Worm (Caenorhabditis elegans) whole organism, L4/young adult: ENCODE data around the gene Y4C6B.1.
"Not testable (repeated sequence)": the region's sequence is repeated elsewhere in the genome, so short reads cannot be mapped to it uniquely, and the experiment has no call there.

Source experiments
- W03F9.2 ChIP-seq: fragments of 150-350 bp; optimal IDR thresholded peaks from 2 replicates; lab custom pipeline; 2014; ENCODE audit warnings: missing biosample characterization, missing genetic modification characterization
- dao-5 ChIP-seq: sonication (generic microtip); optimal IDR thresholded peaks from 2 replicates; lab custom pipeline; 2016; ENCODE audit warnings: missing genotype, missing genetic modification characterization, moderate library complexity, missing compliant biosample characterization
- him-1 ChIP-seq: sonication (generic microtip); optimal IDR thresholded peaks from 2 replicates; lab custom pipeline; 2016; ENCODE audit warnings: missing genotype, missing genetic modification reagents, missing genetic modification characterization, missing compliant biosample characterization

Y4C6B.1 gene

ce11 chrIV:5354124-5354523 is at the start of gene Y4C6B.1:
TSS of gene Y4C6B.1 (plus strand) at chrIV:5354488.
- TF ChIP-seq W03F9.2 (tag; lab: Kevin White, UChicago) (no peak), dao-5 (no peak), him-1 (tag; lab: Kevin White, UChicago) (no peak)

DNA sequence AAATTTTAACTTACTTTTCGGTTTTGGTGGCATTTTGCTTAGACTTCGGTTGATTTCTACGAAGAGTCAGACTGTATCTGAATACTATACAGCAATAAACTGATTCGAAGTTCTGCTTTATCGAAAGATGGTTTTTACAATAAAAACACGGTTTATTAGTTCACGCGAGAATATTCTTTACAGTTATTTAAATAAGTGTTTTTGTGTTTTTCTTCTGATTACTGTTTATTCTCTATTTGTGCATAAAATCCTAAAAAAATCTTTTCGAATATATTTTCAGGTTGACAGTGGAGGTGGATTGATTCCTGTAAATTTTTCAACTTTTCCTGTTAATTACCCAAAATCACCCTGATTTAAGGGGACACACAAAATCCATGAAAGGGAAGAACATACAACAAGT is 48.2 kb upstream of the Y4C6B.1 start, which contains the start of gene ZK354.8:
Gene ZK354.8, minus strand, starts transcription at position 101 of the 400 bp plus-strand sequence.
- TF ChIP-seq dao-5 (no peak), him-1 (tag; lab: Kevin White, UChicago) (no peak), W03F9.2 (tag; lab: Kevin White, UChicago) (no peak)

DNA sequence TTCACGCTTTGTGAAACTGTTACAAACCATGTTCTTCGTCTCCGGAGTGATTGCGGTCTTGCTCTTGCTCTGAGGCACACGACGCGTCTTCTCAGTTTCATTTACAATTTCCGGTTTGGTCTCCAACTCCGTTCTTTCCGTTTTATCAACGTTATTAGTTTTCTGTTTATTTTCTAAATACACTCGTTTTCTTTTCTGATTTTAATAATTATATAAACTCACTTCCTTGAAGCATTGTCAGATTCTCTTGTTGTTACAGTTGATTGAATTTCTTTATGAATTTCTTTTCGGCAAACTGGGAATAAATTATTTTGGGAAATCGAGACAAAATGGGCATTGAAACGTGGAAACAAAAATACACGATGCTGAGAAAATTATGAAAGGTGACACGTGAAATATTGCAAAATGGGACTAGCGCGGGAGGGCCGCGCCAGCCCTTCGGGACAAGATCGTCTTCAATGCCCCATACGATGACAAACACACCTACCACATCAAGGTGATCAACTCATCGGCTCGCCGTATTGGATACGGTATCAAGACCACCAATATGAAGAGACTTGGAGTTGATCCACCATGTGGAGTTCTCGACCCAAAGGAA is 46.1 kb upstream of the Y4C6B.1 start, which contains the start of the genes ZK354.9 and msp-58:
Gene ZK354.9, minus strand, starts transcription at position 101 of the 598 bp plus-strand sequence.
Gene msp-58, plus strand, starts transcription at position 548 of the 598 bp plus-strand sequence.
- TF ChIP-seq him-1 (tag; lab: Kevin White, UChicago); W03F9.2 (tag; lab: Kevin White, UChicago); dao-5: not testable (repeated sequence)

DNA sequence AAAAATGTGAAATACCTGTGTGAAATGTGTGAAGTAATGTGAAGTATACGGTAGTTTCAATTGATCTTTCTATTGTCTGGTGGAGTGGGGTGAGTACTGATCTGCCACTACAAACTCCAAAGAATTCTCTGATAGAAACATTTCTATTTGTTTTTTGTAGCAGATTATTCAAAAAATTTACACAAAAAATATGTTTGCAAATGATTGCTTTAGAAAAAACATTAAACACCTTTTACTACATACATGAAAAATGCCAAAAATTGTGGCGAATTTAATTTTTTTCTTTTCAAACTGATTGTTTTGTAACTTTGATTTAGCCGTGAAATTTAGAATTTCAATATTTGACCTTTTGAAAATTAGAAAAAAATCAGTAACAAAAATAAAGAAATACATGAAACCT is 44.5 kb upstream of the Y4C6B.1 start, which contains the start of gene ZK354.3:
Gene ZK354.3, plus strand, starts transcription at position 301 of the 400 bp plus-strand sequence.
- TF ChIP-seq him-1 (tag; lab: Kevin White, UChicago) = no peak
- no peak for TF ChIP-seq dao-5
- no peak for TF ChIP-seq W03F9.2 (tag; lab: Kevin White, UChicago)

DNA sequence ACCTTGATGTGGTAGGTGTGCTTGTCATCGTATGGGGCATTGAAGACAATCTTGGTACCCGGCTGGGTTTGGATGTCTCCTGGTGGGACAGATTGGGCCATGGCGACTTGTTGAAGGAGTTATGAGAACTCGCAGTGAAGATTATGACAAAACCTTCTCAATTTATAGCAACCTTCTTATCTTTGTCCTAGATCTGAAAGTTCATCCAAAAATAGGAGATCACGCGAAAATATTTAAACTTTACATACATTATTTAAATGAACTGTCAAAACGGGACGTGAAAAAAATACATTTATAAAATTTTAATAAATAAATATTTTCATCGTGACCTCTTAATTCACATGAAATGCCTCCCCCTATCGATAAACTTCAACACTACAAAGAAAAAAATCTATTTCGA is 41.3 kb upstream of the Y4C6B.1 start, which contains the start of the genes msp-59 and ZK354.2:
Gene msp-59, minus strand, starts transcription at position 101 of the 400 bp plus-strand sequence.
Gene ZK354.2, plus strand, starts transcription at position 395 of the 400 bp plus-strand sequence.
- TF ChIP-seq him-1 (tag; lab: Kevin White, UChicago); dao-5; W03F9.2 (tag; lab: Kevin White, UChicago): not testable (repeated sequence)

ce11 chrIV:5316223-5316622 is 38.1 kb upstream of the Y4C6B.1 start, which contains the start of gene msp-65:
TSS of gene msp-65 (plus strand) at chrIV:5316523.
- not testable (repeated sequence) for TF ChIP-seq W03F9.2 (tag; lab: Kevin White, UChicago); him-1 (tag; lab: Kevin White, UChicago); dao-5

DNA sequence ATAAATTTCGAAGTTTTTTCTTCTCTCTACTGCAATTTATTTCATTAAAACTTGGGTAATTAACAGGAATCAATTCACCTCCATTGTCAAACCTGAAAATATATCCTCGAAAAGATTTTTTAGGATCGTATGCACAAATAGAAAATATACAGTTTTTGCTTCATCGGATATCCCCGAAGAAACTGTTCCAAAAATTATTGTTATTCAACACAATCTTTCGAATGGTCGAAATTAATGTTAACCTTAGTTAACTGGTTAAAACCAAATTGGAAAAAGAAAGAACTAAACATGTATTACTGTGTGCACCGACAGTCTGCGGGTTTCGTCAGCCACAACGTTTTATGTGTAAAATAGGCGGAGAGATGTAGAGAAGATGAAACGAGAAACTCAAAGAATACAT is 37.2 kb upstream of the Y4C6B.1 start:
- TF ChIP-seq W03F9.2 (tag; lab: Kevin White, UChicago) (no peak), dao-5 (no peak), him-1 (tag; lab: Kevin White, UChicago) (no peak)

- TF ChIP-seq dao-5 (no peak), W03F9.2 (tag; lab: Kevin White, UChicago) (no peak), him-1 (tag; lab: Kevin White, UChicago) (no peak)
Observed at ce11 chrIV:5318835-5319303, 35.4 kb upstream of the Y4C6B.1 start, which contains the start of gene slc-46A. TSS of gene slc-46A (plus strand) at chrIV:5319253.

DNA sequence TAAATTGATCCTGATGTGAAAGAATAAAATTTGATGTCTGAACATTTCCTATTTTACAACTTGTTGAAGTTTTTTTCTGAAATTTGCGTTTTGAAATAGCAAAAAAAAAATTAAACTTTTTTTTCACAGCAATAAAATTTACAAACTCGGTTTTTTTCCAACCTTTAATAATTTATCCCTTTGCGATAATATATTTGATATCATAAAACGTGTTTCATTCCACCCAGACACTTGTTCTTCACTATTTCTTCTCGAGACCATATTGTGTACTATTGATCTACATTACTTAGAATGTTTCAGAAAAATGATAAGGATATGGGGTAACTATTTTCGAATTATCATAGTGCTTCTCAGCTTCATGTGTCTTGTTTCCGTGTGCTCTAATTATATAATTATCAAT is 28.1 kb upstream of the Y4C6B.1 start, which contains the start of gene Y4C6B.4:
Gene Y4C6B.4, plus strand, starts transcription at position 301 of the 400 bp plus-strand sequence.
- no peak for TF ChIP-seq W03F9.2 (tag; lab: Kevin White, UChicago)
- no peak for TF ChIP-seq him-1 (tag; lab: Kevin White, UChicago)
- no peak for TF ChIP-seq dao-5

DNA sequence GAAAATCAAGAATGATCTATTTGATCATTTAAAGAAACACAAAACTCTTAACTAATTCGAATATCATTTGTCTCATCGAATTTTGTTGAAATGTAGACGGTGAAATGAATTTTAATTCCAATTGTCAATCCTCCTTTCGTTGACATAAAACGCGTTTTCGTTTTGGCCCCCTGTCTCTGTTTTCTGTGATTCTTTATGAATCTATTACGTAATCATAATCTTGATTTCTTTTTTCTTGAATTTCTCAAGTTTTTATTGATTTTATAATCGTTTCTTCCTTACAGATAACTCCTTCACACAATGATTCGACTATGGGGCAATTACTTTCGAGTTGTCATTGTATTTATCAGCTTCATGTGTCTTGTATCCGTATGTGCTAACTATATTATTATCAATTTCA is 22.1 kb upstream of the Y4C6B.1 start, which contains the start of gene Y4C6B.3:
Gene Y4C6B.3, plus strand, starts transcription at position 301 of the 400 bp plus-strand sequence.
- no peak for TF ChIP-seq him-1 (tag; lab: Kevin White, UChicago)
- no peak for TF ChIP-seq dao-5
- no peak for TF ChIP-seq W03F9.2 (tag; lab: Kevin White, UChicago)

DNA sequence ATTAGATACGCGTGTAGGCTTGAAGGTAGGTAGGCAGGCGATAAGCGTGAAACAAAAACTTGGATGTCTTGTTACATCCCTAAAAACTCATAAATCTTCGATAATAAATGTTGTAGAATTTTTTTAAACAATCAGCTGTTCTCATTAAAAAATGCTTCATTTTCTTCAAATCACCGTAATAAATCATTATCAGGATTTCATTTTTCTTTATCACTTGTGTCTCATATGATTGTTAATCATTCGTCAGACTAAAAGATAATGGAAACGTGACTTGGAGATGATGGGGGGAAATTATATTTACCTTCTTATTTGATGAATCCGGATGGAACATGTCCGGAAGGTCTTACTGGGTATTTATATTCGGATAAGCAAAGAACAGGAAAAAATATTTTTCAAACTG is 20.8 kb upstream of the Y4C6B.1 start:
- TF ChIP-seq him-1 (tag; lab: Kevin White, UChicago) (no peak), dao-5 (no peak), W03F9.2 (tag; lab: Kevin White, UChicago) (no peak)

DNA sequence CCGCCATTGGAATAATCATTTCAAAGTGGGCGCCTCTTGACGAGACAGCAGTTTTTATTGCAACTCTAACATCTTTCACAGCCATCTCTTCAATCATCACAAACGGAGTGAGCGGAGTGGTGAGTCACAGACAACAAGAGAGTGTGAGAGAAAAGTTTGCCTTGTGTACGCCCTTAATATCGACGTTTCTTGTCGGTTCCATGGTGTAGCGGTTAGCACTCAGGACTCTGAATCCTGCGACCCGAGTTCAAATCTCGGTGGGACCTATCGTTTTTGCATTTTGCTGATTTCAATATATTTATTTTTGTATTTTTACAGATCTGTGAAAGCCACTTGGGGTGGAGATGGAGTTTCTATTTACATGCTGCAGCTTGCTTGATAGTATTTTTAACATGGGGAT is 19.8 kb upstream of the Y4C6B.1 start:
- peak; percentile 22 for TF ChIP-seq dao-5
- no peak for TF ChIP-seq W03F9.2 (tag; lab: Kevin White, UChicago)

ce11 chrIV:5337649-5338048 is 16.6 kb upstream of the Y4C6B.1 start:
- TF ChIP-seq him-1 (tag; lab: Kevin White, UChicago) = no peak
- TF ChIP-seq dao-5 = no peak
- no peak for TF ChIP-seq W03F9.2 (tag; lab: Kevin White, UChicago)

ce11 chrIV:5339255-5339654 is 15.0 kb upstream of the Y4C6B.1 start, which contains the start of gene Y4C6B.2:
TSS of gene Y4C6B.2 (plus strand) at chrIV:5339574.
- TF ChIP-seq W03F9.2 (tag; lab: Kevin White, UChicago) = no peak
